Worm (Caenorhabditis elegans): ENCODE data around the gene sdpn-1.

The sdpn-1 gene

DNA sequence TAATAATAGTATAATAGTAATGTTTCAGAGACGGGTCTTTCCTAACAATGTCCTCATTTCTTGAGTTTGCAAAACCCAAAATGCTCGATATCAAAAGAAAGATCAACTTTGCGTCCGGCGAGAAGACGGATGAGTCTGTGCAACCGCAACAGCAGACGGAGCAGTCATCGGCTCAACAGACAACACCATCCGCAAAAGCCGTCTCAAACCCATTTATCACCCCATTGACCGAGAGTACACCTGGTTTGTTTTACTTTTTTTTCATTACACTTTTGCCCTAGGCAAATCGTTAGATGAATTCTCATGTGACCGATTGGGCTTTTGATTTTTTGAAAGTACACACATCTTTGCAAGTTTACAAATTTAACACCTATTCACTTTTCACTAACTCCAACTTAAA is 43.7 kb downstream of the sdpn-1 start, which contains the start of gene dct-1:
dct-1 (plus strand) TSS at position 27 of the 400 bp plus-strand sequence.
- TF ChIP-seq ama-1 (optimal IDR thresholded peaks at IDR 0.05): no peak
- TF ChIP-seq nhr-23 (tag; optimal IDR thresholded peaks at IDR 0.05): no peak
- TF ChIP-seq skn-1 (tag; optimal IDR thresholded peaks at IDR 0.05): no peak
- TF ChIP-seq nhr-11 (tag; optimal IDR thresholded peaks at IDR 0.05): no peak
- peak; percentile 2 for TF ChIP-seq mdl-1 (tag; optimal IDR thresholded peaks at IDR 0.05)
- TF ChIP-seq nfya-1 (tag; optimal IDR thresholded peaks at IDR 0.05; ENCODE audit: insufficient read depth): peak; percentile 13
- no peak for TF ChIP-seq elt-2 (tag; optimal IDR thresholded peaks at IDR 0.05)
- no peak for TF ChIP-seq unc-62 (GFP tag; optimal IDR thresholded peaks at IDR 0.05)
- peak; percentile 86 for TF ChIP-seq lin-39 (tag; optimal IDR thresholded peaks at IDR 0.05)

- TF ChIP-seq ceh-9 (tag; optimal IDR thresholded peaks at IDR 0.05): no peak
- no peak for TF ChIP-seq R02D3.7 (tag; optimal IDR thresholded peaks at IDR 0.05)
- TF ChIP-seq nhr-76 (tag; optimal IDR thresholded peaks at IDR 0.05): no peak
- TF ChIP-seq daf-12 (tag; optimal IDR thresholded peaks at IDR 0.05): no peak
- TF ChIP-seq pha-4 (tag; optimal IDR thresholded peaks at IDR 0.05): peak; percentile 93
Measured at ce11 chrX:7953695-7954094, 44.3 kb downstream of the sdpn-1 start.

DNA sequence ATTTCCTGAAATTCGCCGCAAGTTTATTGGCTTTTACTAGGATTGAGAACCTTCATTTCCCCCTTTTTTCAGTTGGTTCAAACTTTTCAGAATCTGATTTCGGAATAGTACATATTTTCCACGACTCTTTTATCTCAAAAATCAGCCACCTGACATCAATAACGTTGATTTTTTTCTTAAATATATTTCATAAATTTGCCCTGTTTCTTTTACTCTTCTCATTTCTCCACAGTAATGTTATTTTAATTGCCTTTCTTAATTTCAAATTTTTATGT is 45.0 kb downstream of the sdpn-1 start:
- no peak for TF ChIP-seq skn-1 (tag; optimal IDR thresholded peaks at IDR 0.05)
- TF ChIP-seq ztf-11 (tag; optimal IDR thresholded peaks at IDR 0.05): no peak
- no peak for TF ChIP-seq R02D3.7 (tag; optimal IDR thresholded peaks at IDR 0.05)
- no peak for TF ChIP-seq ZK546.5 (tag; optimal IDR thresholded peaks at IDR 0.05)
- no peak for TF ChIP-seq mdl-1 (tag; optimal IDR thresholded peaks at IDR 0.05)
- TF ChIP-seq nfya-1 (tag; optimal IDR thresholded peaks at IDR 0.05; ENCODE audit: insufficient read depth): no peak
- TF ChIP-seq egl-5 (tag; optimal IDR thresholded peaks at IDR 0.05): no peak
- no peak for TF ChIP-seq lin-15B (tag; optimal IDR thresholded peaks at IDR 0.05)
- no peak for TF ChIP-seq ceh-16 (tag; optimal IDR thresholded peaks at IDR 0.05)
- no peak for TF ChIP-seq nhr-76 (tag; optimal IDR thresholded peaks at IDR 0.05)
- no peak for TF ChIP-seq ceh-9 (tag; optimal IDR thresholded peaks at IDR 0.05)
- TF ChIP-seq daf-12 (tag; optimal IDR thresholded peaks at IDR 0.05): no peak
- TF ChIP-seq egl-27 (tag; optimal IDR thresholded peaks at IDR 0.05): no peak
- TF ChIP-seq nhr-12 (tag; optimal IDR thresholded peaks at IDR 0.05): no peak
- TF ChIP-seq elt-3 (tag; optimal IDR thresholded peaks at IDR 0.05): no peak
- no peak for TF ChIP-seq fkh-10 (GFP tag; optimal IDR thresholded peaks at IDR 0.05)

ce11 chrX:7952226-7953062 is 45.6 kb downstream of the sdpn-1 start:
- peak; percentile 86 for TF ChIP-seq elt-2 (tag; optimal IDR thresholded peaks at IDR 0.05)
- peak; percentile 55 for TF ChIP-seq nhr-43 (tag; optimal IDR thresholded peaks at IDR 0.05; ENCODE audit: poor library complexity, severe bottlenecking)
- peak; percentile 74 for TF ChIP-seq elt-1 (tag; optimal IDR thresholded peaks at IDR 0.05)
- TF ChIP-seq nhr-23 (tag; optimal IDR thresholded peaks at IDR 0.05): peak; percentile 63
- TF ChIP-seq fkh-10 (GFP tag; optimal IDR thresholded peaks at IDR 0.05): no peak
- TF ChIP-seq snpc-4 (tag; optimal IDR thresholded peaks at IDR 0.05): no peak
- TF ChIP-seq fkh-2 (tag; optimal IDR thresholded peaks at IDR 0.05): no peak
- peak; percentile 53 for TF ChIP-seq pqm-1 (tag; optimal IDR thresholded peaks at IDR 0.05)
- TF ChIP-seq pha-4 (tag; optimal IDR thresholded peaks at IDR 0.05): peak; percentile 77
- TF ChIP-seq ztf-4 (tag; optimal IDR thresholded peaks at IDR 0.05): peak; percentile 21
- peak; percentile 27 for TF ChIP-seq jun-1 (tag; optimal IDR thresholded peaks at IDR 0.05)
- peak; percentile 35 for TF ChIP-seq nhr-25 (tag; optimal IDR thresholded peaks at IDR 0.05)

- no peak for TF ChIP-seq nhr-77 (tag; optimal IDR thresholded peaks at IDR 0.05)
- no peak for TF ChIP-seq daf-12 (tag; optimal IDR thresholded peaks at IDR 0.05)
- no peak for TF ChIP-seq ZK546.5 (tag; optimal IDR thresholded peaks at IDR 0.05)
- peak; percentile 86 for TF ChIP-seq lsy-12 (tag; optimal IDR thresholded peaks at IDR 0.05)
- peak; percentile 77 for TF ChIP-seq pha-4 (tag; optimal IDR thresholded peaks at IDR 0.05)
- TF ChIP-seq jun-1 (tag; optimal IDR thresholded peaks at IDR 0.05): peak; percentile 81
- peak; percentile 73 for TF ChIP-seq fkh-10 (GFP tag; optimal IDR thresholded peaks at IDR 0.05)
- peak; percentile 89 for TF ChIP-seq lin-39 (tag; optimal IDR thresholded peaks at IDR 0.05)
- TF ChIP-seq ceh-9 (tag; optimal IDR thresholded peaks at IDR 0.05): no peak
- TF ChIP-seq nhr-25 (tag; optimal IDR thresholded peaks at IDR 0.05): no peak
- no peak for TF ChIP-seq nhr-76 (tag; optimal IDR thresholded peaks at IDR 0.05)
- peak; percentile 77 for TF ChIP-seq nfya-1 (tag; optimal IDR thresholded peaks at IDR 0.05; ENCODE audit: insufficient read depth)
- peak; percentile 36 for TF ChIP-seq lin-15B (tag; optimal IDR thresholded peaks at IDR 0.05)
- TF ChIP-seq ceh-82 (tag; optimal IDR thresholded peaks at IDR 0.05): no peak
- no peak for TF ChIP-seq nhr-23 (tag; optimal IDR thresholded peaks at IDR 0.05)
- TF ChIP-seq hmg-11 (tag; optimal IDR thresholded peaks at IDR 0.05): peak; percentile 71
- peak; percentile 38 for TF ChIP-seq elt-2 (tag; optimal IDR thresholded peaks at IDR 0.05)
- peak; percentile 75 for TF ChIP-seq tbx-2 (tag; optimal IDR thresholded peaks at IDR 0.05)
- no peak for TF ChIP-seq ama-1 (optimal IDR thresholded peaks at IDR 0.05)
- peak; percentile 64 for TF ChIP-seq ceh-28 (tag; optimal IDR thresholded peaks at IDR 0.05)
- TF ChIP-seq nhr-43 (tag; optimal IDR thresholded peaks at IDR 0.05; ENCODE audit: poor library complexity, severe bottlenecking): peak; percentile 69
- no peak for TF ChIP-seq fos-1 (tag; optimal IDR thresholded peaks at IDR 0.05)
- peak; percentile 40 for TF ChIP-seq mdl-1 (tag; optimal IDR thresholded peaks at IDR 0.05)
- TF ChIP-seq nhr-11 (tag; optimal IDR thresholded peaks at IDR 0.05): peak; percentile 76
- TF ChIP-seq nhr-237 (tag; optimal IDR thresholded peaks at IDR 0.05): no peak
- peak; percentile 83 for TF ChIP-seq egl-5 (tag; optimal IDR thresholded peaks at IDR 0.05)
- peak; percentile 71 for TF ChIP-seq skn-1 (tag; optimal IDR thresholded peaks at IDR 0.05)
- TF ChIP-seq snpc-4 (tag; optimal IDR thresholded peaks at IDR 0.05): peak; percentile 21
- TF ChIP-seq elt-1 (tag; optimal IDR thresholded peaks at IDR 0.05): peak; percentile 39
- TF ChIP-seq unc-39 (tag; optimal IDR thresholded peaks at IDR 0.05): peak; percentile 38
Measured at ce11 chrX:7951578-7951977, 46.5 kb downstream of the sdpn-1 start.

All from whole organism, L3 larva.